Fruit fly (Drosophila melanogaster): ENCODE data around the gene Fdx2.

Fdx2 gene

DNA sequence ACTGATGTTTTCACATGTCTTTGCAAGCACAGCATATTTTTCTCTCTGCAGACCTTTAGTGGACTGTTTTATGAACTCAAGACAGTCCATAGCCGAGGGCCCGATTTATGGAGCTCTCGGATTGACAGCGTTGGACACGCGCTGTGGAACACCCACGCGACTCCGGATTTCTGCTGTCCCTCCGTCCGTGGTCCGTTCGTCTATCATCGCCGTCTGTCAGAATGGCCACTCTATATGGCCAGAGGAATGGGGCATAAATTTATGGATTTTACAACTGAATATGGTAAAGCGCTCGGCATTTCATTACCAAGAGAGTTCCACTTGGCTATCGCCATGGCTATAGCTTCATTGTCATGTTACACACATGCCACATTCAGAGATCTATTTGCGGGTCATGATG is 35.8 kb downstream of the Fdx2 start (continued):
- TF ChIP-seq gem (tag; optimal IDR thresholded peaks at IDR 0.05) (no peak), Nf-YC (tag; optimal IDR thresholded peaks at IDR 0.05) (no peak), CG15601 (tag; optimal IDR thresholded peaks at IDR 0.05) (no peak), slou (GFP tag; optimal IDR thresholded peaks at IDR 0.05) (no peak), CG10147 (GFP tag; optimal IDR thresholded peaks at IDR 0.05) (no peak), CG7839 (tag; optimal IDR thresholded peaks at IDR 0.05) (no peak), Fer3 (tag; optimal IDR thresholded peaks at IDR 0.05) (no peak), CG2712 (tag; optimal IDR thresholded peaks at IDR 0.05) (no peak), dimm (GFP tag; IDR thresholded peaks at IDR 0.05) (no peak), row (GFP tag; IDR thresholded peaks at IDR 0.05) (peak; percentile 42; the same call in 1 of the 3 replicates), CG14441 (GFP tag; IDR thresholded peaks at IDR 0.05) (0 out of 2 replicates have a peak, but pooled peaks have one; percentile 44), CG13894 (tag; optimal IDR thresholded peaks at IDR 0.05) (peak; percentile 83), psq (GFP tag; optimal IDR thresholded peaks at IDR 0.05) (no peak), CG7556 (GFP tag; optimal IDR thresholded peaks at IDR 0.05) (no peak), CG4360 (GFP tag; IDR thresholded peaks at IDR 0.05) (no peak), Camta (GFP tag; optimal IDR thresholded peaks at IDR 0.05) (no peak), jumu (GFP tag; optimal IDR thresholded peaks at IDR 0.05) (no peak), CrebB (tag; optimal IDR thresholded peaks at IDR 0.05) (no peak), CTCF (GFP tag; optimal IDR thresholded peaks at IDR 0.05) (no peak), CG1529 (GFP tag; optimal IDR thresholded peaks at IDR 0.05) (no peak)

- peak; percentile 82 for TF ChIP-seq nom (GFP tag; optimal IDR thresholded peaks at IDR 0.05)
- TF ChIP-seq sens (GFP tag) = peak; percentile 88
- TF ChIP-seq C15 (GFP tag; IDR thresholded peaks at IDR 0.05) = no peak
- peak; percentile 76 for TF ChIP-seq Ets65A (GFP tag)
- no peak for TF ChIP-seq CG18011 (GFP tag; optimal IDR thresholded peaks at IDR 0.05)
- no peak for TF ChIP-seq Oli (tag; optimal IDR thresholded peaks at IDR 0.05)
- TF ChIP-seq zf30C (GFP tag; optimal IDR thresholded peaks at IDR 0.05) = no peak
- peak in 1 of 2 experiments; percentile 20 for TF ChIP-seq bsh (GFP tag; optimal IDR thresholded peaks at IDR 0.05)
- no peak for TF ChIP-seq CG18619 (GFP tag; optimal IDR thresholded peaks at IDR 0.05)
- no peak for TF ChIP-seq gfzf (GFP tag; optimal IDR thresholded peaks at IDR 0.05)
- peak; percentile 9 for TF ChIP-seq Med (GFP tag)
- TF ChIP-seq CG8765 (GFP tag; IDR thresholded peaks at IDR 0.05) = no peak
- no peak for TF ChIP-seq hkb (optimal IDR thresholded peaks at IDR 0.05)
- TF ChIP-seq hkb (GFP tag; IDR thresholded peaks at IDR 0.05) = 0 out of 2 replicates have a peak, but pooled peaks have one; percentile 36
- TF ChIP-seq CG15269 (tag; optimal IDR thresholded peaks at IDR 0.05) = no peak
- TF ChIP-seq CG18262 (tag; optimal IDR thresholded peaks at IDR 0.05) = no peak
- TF ChIP-seq Drgx (GFP tag; IDR thresholded peaks at IDR 0.05) = peak; percentile 70
- TF ChIP-seq CG11504 (tag; optimal IDR thresholded peaks at IDR 0.05) = peak; percentile 10
- TF ChIP-seq CG10267 (tag; optimal IDR thresholded peaks at IDR 0.05) = no peak
These were observed 44.3 kb downstream of the Fdx2 start for dm6 chr3L:4336588-4336987.

dm6 chr3L:4339525-4339924 is 47.2 kb downstream of the Fdx2 start:
- TF ChIP-seq vvl (GFP tag; IDR thresholded peaks at IDR 0.05) = peak; percentile 32; the same call in 1 of the 2 replicates
- TF ChIP-seq prd (optimal IDR thresholded peaks at IDR 0.05) = no peak
- TF ChIP-seq prd (GFP tag; IDR thresholded peaks at IDR 0.05) = peak; percentile 64; the same call in 2 of the 3 replicates
- TF ChIP-seq hkb (optimal IDR thresholded peaks at IDR 0.05) = no peak
- peak; percentile 51; the same call in 1 of the 2 replicates for TF ChIP-seq hkb (GFP tag; IDR thresholded peaks at IDR 0.05)
- no peak for TF ChIP-seq CG30020 (tag; optimal IDR thresholded peaks at IDR 0.05)
- peak; percentile 37; the same call in 1 of the 2 replicates for TF ChIP-seq ttk (GFP tag; IDR thresholded peaks at IDR 0.05)
- TF ChIP-seq Ada2b (GFP tag; IDR thresholded peaks at IDR 0.05) = peak; percentile 24; the same call in 1 of the 2 replicates
- 0 out of 3 replicates have a peak, but pooled peaks have one; percentile 9 for TF ChIP-seq CG17361 (GFP tag; IDR thresholded peaks at IDR 0.05)
- TF ChIP-seq H15 (GFP tag; IDR thresholded peaks at IDR 0.05) = 0 out of 3 replicates have a peak, but pooled peaks have one; percentile 39
- TF ChIP-seq Med (GFP tag) = peak; percentile 14
- peak; percentile 59 for TF ChIP-seq Drgx (GFP tag; IDR thresholded peaks at IDR 0.05)
- no peak for TF ChIP-seq oc (tag; optimal IDR thresholded peaks at IDR 0.05)
- peak; percentile 0 for TF ChIP-seq dmrt99B (tag; optimal IDR thresholded peaks at IDR 0.05)
- no peak for TF ChIP-seq CG7271 (tag; optimal IDR thresholded peaks at IDR 0.05)
- TF ChIP-seq Optix (GFP tag; IDR thresholded peaks at IDR 0.05) = no peak
- no peak for TF ChIP-seq pho (GFP tag; optimal IDR thresholded peaks at IDR 0.05)
